Fruit fly (Drosophila melanogaster) whole organism, adult: ENCODE results near the gene Msr-110.
A peak's percentile ranks its signal among the peaks of the same experiment; 100 is the strongest.

Source experiments
- CG11617 ChIP-seq: fragments of 200-800 bp; sonication (Bioruptor generic); optimal IDR thresholded peaks from 2 replicates; lab custom pipeline; 2017; ENCODE audit warnings: mild to moderate bottlenecking, missing biosample characterization, missing genetic modification reagents, missing genetic modification characterization
- CG12768 ChIP-seq: fragments of 200-800 bp; sonication (Bioruptor generic); optimal IDR thresholded peaks from 2 replicates; lab custom pipeline; 2017; ENCODE audit warnings: missing biosample characterization, missing genetic modification characterization, mild to moderate bottlenecking, moderate library complexity, missing genetic modification reagents
- CG14711 ChIP-seq: fragments of 200-800 bp; sonication (Bioruptor generic); optimal IDR thresholded peaks from 2 replicates; lab custom pipeline; 2018; ENCODE audit warnings: missing biosample characterization, mild to moderate bottlenecking, missing genetic modification characterization, moderate library complexity
- CG1620 ChIP-seq: fragments of 200-800 bp; sonication (Bioruptor generic); optimal IDR thresholded peaks from 2 replicates; lab custom pipeline; 2016; ENCODE audit warnings: missing biosample characterization, missing genetic modification characterization
- CG33017 ChIP-seq: fragments of 200-800 bp; sonication (Bioruptor generic); optimal IDR thresholded peaks from 2 replicates; lab custom pipeline; 2018; ENCODE audit warnings: missing biosample characterization, mild to moderate bottlenecking, missing genetic modification characterization, moderate library complexity
- CG5204 ChIP-seq: fragments of 200-800 bp; sonication (Bioruptor generic); optimal IDR thresholded peaks from 2 replicates; lab custom pipeline; 2016; ENCODE audit warnings: missing biosample characterization, missing genetic modification characterization
- CG7045 ChIP-seq: fragments of 200-800 bp; sonication (Bioruptor generic); optimal IDR thresholded peaks from 2 replicates; lab custom pipeline; 2017; ENCODE audit warnings: missing biosample characterization, mild to moderate bottlenecking, missing genetic modification characterization
- CG7101 ChIP-seq: fragments of 200-800 bp; sonication (Bioruptor generic); optimal IDR thresholded peaks from 2 replicates; lab custom pipeline; 2018; ENCODE audit warnings: missing biosample characterization, mild to moderate bottlenecking, missing genetic modification characterization, moderate library complexity
- Clk ChIP-seq: fragments of 200-800 bp; sonication (Bioruptor generic); optimal IDR thresholded peaks from 2 replicates; lab custom pipeline; 2017; ENCODE audit warnings: missing biosample characterization, missing genetic modification characterization
- Crg-1 ChIP-seq: fragments of 200-800 bp; sonication (Bioruptor generic); optimal IDR thresholded peaks from 2 replicates; lab custom pipeline; 2016; ENCODE audit warnings: missing biosample characterization, missing genetic modification characterization
- Hr96 ChIP-seq: fragments of 200-800 bp; sonication (Bioruptor generic); optimal IDR thresholded peaks from 2 replicates; lab custom pipeline; 2016; ENCODE audit warnings: missing biosample characterization, missing genetic modification characterization
- Mnt ChIP-seq: fragments of 200-800 bp; sonication (Bioruptor generic); optimal IDR thresholded peaks from 2 replicates; lab custom pipeline; 2016; ENCODE audit warnings: missing biosample characterization, mild to moderate bottlenecking, missing genetic modification characterization
- bab1 ChIP-seq: fragments of 200-800 bp; sonication (Bioruptor generic); optimal IDR thresholded peaks from 3 replicates; lab custom pipeline; 2019; ENCODE audit warnings: missing biosample characterization, mild to moderate bottlenecking, missing genetic modification characterization, moderate library complexity
- cic ChIP-seq: fragments of 200-800 bp; sonication (Bioruptor generic); optimal IDR thresholded peaks from 2 replicates; lab custom pipeline; 2017; ENCODE audit warnings: missing biosample characterization, mild to moderate bottlenecking, missing genetic modification characterization, moderate library complexity
- cnc ChIP-seq, 2 experiments: fragments of >200 bp; optimal IDR thresholded peaks; 2 replicates each; lab custom pipeline; 2017
- kay ChIP-seq: fragments of 200-800 bp; sonication (Bioruptor generic); peaks from one replicate; lab custom pipeline; 2016; ENCODE audit warnings: missing biosample characterization, missing genetic modification characterization, borderline replicate concordance
- ovo ChIP-seq: fragments of 200-800 bp; sonication (Bioruptor generic); optimal IDR thresholded peaks from 2 replicates; lab custom pipeline; 2016; ENCODE audit warnings: missing biosample characterization, missing genetic modification characterization
- pad ChIP-seq: fragments of 200-800 bp; sonication (Bioruptor generic); optimal IDR thresholded peaks from 3 replicates; lab custom pipeline; 2017; ENCODE audit warnings: missing biosample characterization, missing genetic modification characterization, mild to moderate bottlenecking, moderate library complexity, missing genetic modification reagents
- tj ChIP-seq: fragments of 200-800 bp; sonication (Bioruptor generic); optimal IDR thresholded peaks from 3 replicates; lab custom pipeline; 2017; ENCODE audit warnings: missing biosample characterization, mild to moderate bottlenecking, missing genetic modification characterization, moderate library complexity
- toe ChIP-seq: fragments of 200-800 bp; sonication (Bioruptor generic); optimal IDR thresholded peaks from 2 replicates; lab custom pipeline; 2016; ENCODE audit warnings: missing biosample characterization, missing genetic modification characterization

Msr-110 gene

dm6 chr3L:5577250-5578138 is at the start of gene Msr-110:
Gene Msr-110, minus strand, starts transcription at chr3L:5577348.
- TF ChIP-seq toe (GFP tag; lab: Kevin White, UChicago) (peak; percentile 81), Clk (GFP tag; lab: Kevin White, UChicago) (peak; percentile 67), Crg-1 (peak; percentile 51), cic (peak; percentile 62), Mnt (GFP tag; lab: Kevin White, UChicago) (peak; percentile 36), ovo (GFP tag; lab: Kevin White, UChicago) (peak; percentile 52), CG12768 (peak; percentile 87), CG7045 (GFP tag; lab: Kevin White, UChicago) (peak; percentile 89), CG14711 (peak; percentile 90), CG5204 (GFP tag; lab: Kevin White, UChicago) (peak; percentile 31), CG33017 (tag; lab: Kevin White, UChicago) (peak; percentile 94), CG1620 (GFP tag; lab: Kevin White, UChicago) (peak; percentile 49), bab1 (peak; percentile 88), kay (GFP tag; lab: Kevin White, UChicago) (peak; percentile 55), CG7101 (tag; lab: Kevin White, UChicago) (peak; percentile 94), tj (GFP tag; lab: Kevin White, UChicago) (peak; percentile 68), CG11617 (GFP tag; lab: Kevin White, UChicago) (peak; percentile 77), cnc (optimal IDR thresholded peaks at IDR 0.05; lab: Kevin White, UChicago) (no peak), pad (GFP tag; lab: Kevin White, UChicago) (peak; percentile 67), Hr96 (GFP tag; lab: Kevin White, UChicago) (peak; percentile 45)

- TF ChIP-seq pad (GFP tag; lab: Kevin White, UChicago) (no peak), cic (no peak), CG12768 (no peak), ovo (GFP tag; lab: Kevin White, UChicago) (no peak), Mnt (GFP tag; lab: Kevin White, UChicago) (no peak), CG7101 (tag; lab: Kevin White, UChicago) (no peak), CG5204 (GFP tag; lab: Kevin White, UChicago) (no peak), CG33017 (tag; lab: Kevin White, UChicago) (no peak), CG1620 (GFP tag; lab: Kevin White, UChicago) (no peak), tj (GFP tag; lab: Kevin White, UChicago) (no peak), CG14711 (no peak), cnc (optimal IDR thresholded peaks at IDR 0.05; lab: Kevin White, UChicago) (no peak), bab1 (no peak), toe (GFP tag; lab: Kevin White, UChicago) (no peak)
These were observed 49.3 kb upstream of the Msr-110 start for dm6 chr3L:5626465-5626864.

- no peak for TF ChIP-seq ovo (GFP tag; lab: Kevin White, UChicago)
- TF ChIP-seq toe (GFP tag; lab: Kevin White, UChicago): no peak
- no peak for TF ChIP-seq CG33017 (tag; lab: Kevin White, UChicago)
- no peak for TF ChIP-seq Clk (GFP tag; lab: Kevin White, UChicago)
- no peak for TF ChIP-seq Hr96 (GFP tag; lab: Kevin White, UChicago)
- TF ChIP-seq CG14711: no peak
- TF ChIP-seq CG11617 (GFP tag; lab: Kevin White, UChicago): no peak
- no peak for TF ChIP-seq Crg-1
- TF ChIP-seq CG1620 (GFP tag; lab: Kevin White, UChicago): no peak
- TF ChIP-seq CG7045 (GFP tag; lab: Kevin White, UChicago): no peak
- no peak for TF ChIP-seq bab1
- TF ChIP-seq cic: no peak
- no peak for TF ChIP-seq pad (GFP tag; lab: Kevin White, UChicago)
- no peak for TF ChIP-seq CG12768
- no peak for TF ChIP-seq CG7101 (tag; lab: Kevin White, UChicago)
These were observed 48.0 kb upstream of the Msr-110 start for dm6 chr3L:5625121-5625667.

- TF ChIP-seq bab1: no peak
- no peak for TF ChIP-seq kay (GFP tag; lab: Kevin White, UChicago)
- TF ChIP-seq CG5204 (GFP tag; lab: Kevin White, UChicago): no peak
- no peak for TF ChIP-seq cic
- TF ChIP-seq toe (GFP tag; lab: Kevin White, UChicago): no peak
- TF ChIP-seq CG12768: no peak
- TF ChIP-seq tj (GFP tag; lab: Kevin White, UChicago): no peak
- TF ChIP-seq ovo (GFP tag; lab: Kevin White, UChicago): no peak
- no peak for TF ChIP-seq CG33017 (tag; lab: Kevin White, UChicago)
- no peak for TF ChIP-seq CG1620 (GFP tag; lab: Kevin White, UChicago)
- TF ChIP-seq Clk (GFP tag; lab: Kevin White, UChicago): no peak
- no peak for TF ChIP-seq CG11617 (GFP tag; lab: Kevin White, UChicago)
- TF ChIP-seq Hr96 (GFP tag; lab: Kevin White, UChicago): no peak
- no peak for TF ChIP-seq Mnt (GFP tag; lab: Kevin White, UChicago)
- no peak for TF ChIP-seq CG14711
- no peak for TF ChIP-seq Crg-1
- TF ChIP-seq CG7101 (tag; lab: Kevin White, UChicago): no peak
- no peak for TF ChIP-seq CG7045 (GFP tag; lab: Kevin White, UChicago)
These were observed 46.1 kb upstream of the Msr-110 start for dm6 chr3L:5623296-5623695.

- TF ChIP-seq CG5204 (GFP tag; lab: Kevin White, UChicago): no peak
- no peak for TF ChIP-seq pad (GFP tag; lab: Kevin White, UChicago)
- no peak for TF ChIP-seq Clk (GFP tag; lab: Kevin White, UChicago)
- TF ChIP-seq ovo (GFP tag; lab: Kevin White, UChicago): no peak
- no peak for TF ChIP-seq Hr96 (GFP tag; lab: Kevin White, UChicago)
These were observed 44.8 kb upstream of the Msr-110 start for dm6 chr3L:5621908-5622307.
